Worm (Caenorhabditis elegans): ENCODE data around the gene C41H7.2.

C41H7.2 gene

ce11 chrII:3048989-3049388, 34.4 kb downstream of the C41H7.2 start:
- TF ChIP-seq unc-30 (tag; optimal IDR thresholded peaks at IDR 0.05) (no peak), snpc-4 (tag; optimal IDR thresholded peaks at IDR 0.05) (no peak), nhr-28 (tag; optimal IDR thresholded peaks at IDR 0.05) (no peak), elt-2 (tag; optimal IDR thresholded peaks at IDR 0.05) (no peak)

ce11 chrII:3050703-3051102, 36.1 kb downstream of the C41H7.2 start, which contains the start of gene sri-31:
sri-31 (plus strand) TSS chrII:3051003.
- TF ChIP-seq blmp-1 (tag; optimal IDR thresholded peaks at IDR 0.05) = no peak
- no peak for TF ChIP-seq ztf-4 (tag; optimal IDR thresholded peaks at IDR 0.05)
- no peak for TF ChIP-seq pax-3 (tag; optimal IDR thresholded peaks at IDR 0.05)
- TF ChIP-seq lin-14 (GFP tag; optimal IDR thresholded peaks at IDR 0.05) = no peak
- no peak for TF ChIP-seq ceh-8 (GFP tag; optimal IDR thresholded peaks at IDR 0.05)
- TF ChIP-seq C04F5.9 (tag; optimal IDR thresholded peaks at IDR 0.05) = no peak
- no peak for TF ChIP-seq unc-130 (tag; optimal IDR thresholded peaks at IDR 0.05)
- no peak for TF ChIP-seq lir-3 (tag; optimal IDR thresholded peaks at IDR 0.05; ENCODE audit: poor library complexity)
- no peak for TF ChIP-seq mef-2 (tag; optimal IDR thresholded peaks at IDR 0.05)
- no peak for TF ChIP-seq zag-1 (tag; optimal IDR thresholded peaks at IDR 0.05)
- TF ChIP-seq mdl-1 (tag; optimal IDR thresholded peaks at IDR 0.05) = no peak
- no peak for TF ChIP-seq irx-1 (tag; optimal IDR thresholded peaks at IDR 0.05)
- no peak for TF ChIP-seq ceh-63 (GFP tag; optimal IDR thresholded peaks at IDR 0.05)
- TF ChIP-seq mab-9 (GFP tag; IDR thresholded peaks at IDR 0.05) = no peak
- no peak for TF ChIP-seq C16A3.4 (tag; optimal IDR thresholded peaks at IDR 0.05)
- TF ChIP-seq xbp-1 (tag; optimal IDR thresholded peaks at IDR 0.05) = no peak
- TF ChIP-seq lin-35 (GFP tag; optimal IDR thresholded peaks at IDR 0.05) = no peak

ce11 chrII:3051332-3051731, 36.7 kb downstream of the C41H7.2 start:
- no peak for TF ChIP-seq nhr-77 (tag; optimal IDR thresholded peaks at IDR 0.05)

DNA sequence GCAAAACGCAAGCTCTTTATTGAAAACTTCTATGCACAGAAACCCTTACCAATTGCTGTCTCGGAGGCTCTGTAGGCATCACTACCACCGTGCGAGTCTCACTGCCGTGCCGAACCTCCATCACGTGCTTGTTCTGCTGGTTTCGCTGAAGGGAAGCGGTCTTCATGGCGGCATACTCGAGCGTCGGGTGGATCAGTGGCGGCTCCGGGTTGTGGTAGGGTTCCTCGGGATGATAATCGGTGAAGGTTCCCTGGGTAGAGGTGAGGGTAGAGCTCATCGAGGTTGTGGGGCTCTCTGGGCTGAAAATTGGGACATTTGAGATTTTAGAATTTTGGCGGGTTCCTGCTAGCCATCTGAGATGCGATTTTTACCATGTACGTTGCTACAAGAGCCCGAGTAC, 38.2 kb downstream of the C41H7.2 start:
- TF ChIP-seq vab-15 (tag; optimal IDR thresholded peaks at IDR 0.05) = no peak
- no peak for TF ChIP-seq zag-1 (tag; optimal IDR thresholded peaks at IDR 0.05)
- no peak for TF ChIP-seq tlp-1 (tag; optimal IDR thresholded peaks at IDR 0.05)
- no peak for TF ChIP-seq mef-2 (tag; optimal IDR thresholded peaks at IDR 0.05)
- TF ChIP-seq aha-1 (tag; optimal IDR thresholded peaks at IDR 0.05) = no peak
- no peak for TF ChIP-seq nhr-19 (GFP tag; conservative IDR thresholded peaks at IDR 0.05)
- no peak for TF ChIP-seq alr-1 (tag; optimal IDR thresholded peaks at IDR 0.05; ENCODE audit: borderline replicate concordance)
- no peak for TF ChIP-seq unc-30 (tag; optimal IDR thresholded peaks at IDR 0.05)

DNA sequence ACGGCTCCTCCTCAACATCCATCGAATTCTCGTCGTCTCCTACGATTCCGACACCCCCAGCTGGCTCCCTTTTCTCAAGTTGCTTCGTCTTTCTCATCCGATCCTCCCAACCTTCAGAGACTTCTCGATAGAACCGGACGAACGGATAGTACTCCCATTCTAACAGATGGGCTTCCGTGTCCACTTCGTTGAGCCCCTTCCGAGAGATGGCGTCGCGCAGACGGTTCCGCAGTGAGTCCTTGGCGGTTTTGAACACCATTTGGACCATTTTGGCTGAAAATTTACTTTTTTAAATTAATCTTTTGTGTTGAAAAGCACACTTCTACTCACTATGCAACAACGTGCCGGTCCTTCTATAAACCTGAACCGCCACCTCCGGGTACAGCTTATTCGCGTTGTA, 39.1 kb downstream of the C41H7.2 start:
- TF ChIP-seq aha-1 (tag; optimal IDR thresholded peaks at IDR 0.05) (no peak), hpl-2 (GFP tag; optimal IDR thresholded peaks at IDR 0.05) (no peak), tlp-1 (tag; optimal IDR thresholded peaks at IDR 0.05) (no peak), zag-1 (tag; optimal IDR thresholded peaks at IDR 0.05) (no peak), ces-1 (GFP tag; optimal IDR thresholded peaks at IDR 0.05) (no peak), lin-13 (GFP tag; optimal IDR thresholded peaks at IDR 0.05) (no peak), irx-1 (tag; optimal IDR thresholded peaks at IDR 0.05) (no peak), nhr-20 (tag; optimal IDR thresholded peaks at IDR 0.05) (no peak), C04F5.9 (tag; optimal IDR thresholded peaks at IDR 0.05) (no peak), C16A3.4 (tag; optimal IDR thresholded peaks at IDR 0.05) (no peak), sptf-1 (tag; optimal IDR thresholded peaks at IDR 0.05) (no peak), aly-2 (tag; optimal IDR thresholded peaks at IDR 0.05) (no peak), ceh-82 (tag; optimal IDR thresholded peaks at IDR 0.05) (no peak), egl-13 (tag; optimal IDR thresholded peaks at IDR 0.05) (no peak), snu-23 (GFP tag; optimal IDR thresholded peaks at IDR 0.05) (no peak), ceh-63 (GFP tag; optimal IDR thresholded peaks at IDR 0.05) (no peak), ztf-4 (tag; optimal IDR thresholded peaks at IDR 0.05) (no peak), ama-1 (optimal IDR thresholded peaks at IDR 0.05) (no peak), nhr-77 (tag; optimal IDR thresholded peaks at IDR 0.05) (no peak)

Measured in whole organism, L1 larva.